Worm (Caenorhabditis elegans) whole organism, L2 larva: ENCODE measurements around the gene fbxl-4.

ENCODE experiments used
- F13H6.1 ChIP-seq: sonication (generic microtip); optimal IDR thresholded peaks from 2 replicates; lab custom pipeline; 2016; ENCODE audit warnings: missing genetic modification characterization, missing compliant biosample characterization
- R02D3.7 ChIP-seq: fragments of 150-350 bp; optimal IDR thresholded peaks from 2 replicates; lab custom pipeline; 2014; ENCODE audit warnings: missing biosample characterization, missing genetic modification characterization
- Y55F3AM.14 ChIP-seq: fragments of 200-800 bp; sonication (Bioruptor generic); optimal IDR thresholded peaks from 2 replicates; lab custom pipeline; 2018; ENCODE audit warnings: mild to moderate bottlenecking, missing genetic modification characterization, missing compliant biosample characterization
- ZK546.5 ChIP-seq: sonication (generic microtip); optimal IDR thresholded peaks from 2 replicates; lab custom pipeline; 2017; ENCODE audit warnings: missing biosample characterization, missing genetic modification characterization
- alr-1 ChIP-seq: fragments of 150-350 bp; optimal IDR thresholded peaks from 2 replicates; lab custom pipeline; 2014; ENCODE audit warnings: missing biosample characterization, missing genetic modification characterization
- aly-2 ChIP-seq: fragments of 150-350 bp; optimal IDR thresholded peaks from 2 replicates; lab custom pipeline; 2014; ENCODE audit warnings: missing biosample characterization, missing genetic modification characterization
- ceh-82 ChIP-seq: fragments of 150-350 bp; optimal IDR thresholded peaks from 2 replicates; lab custom pipeline; 2014; ENCODE audit warnings: missing biosample characterization, missing genetic modification characterization
- crh-2 ChIP-seq: sonication (generic microtip); optimal IDR thresholded peaks from 2 replicates; lab custom pipeline; 2017; ENCODE audit warnings: missing biosample characterization, missing genetic modification characterization
- dmd-4 ChIP-seq: sonication (generic microtip); optimal IDR thresholded peaks from 2 replicates; lab custom pipeline; 2017; ENCODE audit warnings: missing biosample characterization, missing genetic modification characterization
- elt-1 ChIP-seq: fragments of 150-350 bp; optimal IDR thresholded peaks from 2 replicates; lab custom pipeline; 2014; ENCODE audit warnings: missing biosample characterization, missing genetic modification characterization
- elt-3 ChIP-seq: sonication (generic microtip); optimal IDR thresholded peaks from 2 replicates; lab custom pipeline; 2017; ENCODE audit warnings: missing biosample characterization, missing genetic modification characterization
- fos-1 ChIP-seq: fragments of 150-350 bp; optimal IDR thresholded peaks from 2 replicates; lab custom pipeline; 2014; ENCODE audit warnings: missing biosample characterization, missing genetic modification characterization
- gmeb-1 ChIP-seq: fragments of 150-350 bp; optimal IDR thresholded peaks from 2 replicates; lab custom pipeline; 2014; ENCODE audit warnings: missing biosample characterization, missing genetic modification characterization
- lin-11 ChIP-seq: fragments of 150-350 bp; sonication (generic microtip); optimal IDR thresholded peaks from 2 replicates; lab custom pipeline; 2014; ENCODE audit warnings: missing biosample characterization, missing genetic modification characterization, inconsistent platforms, mixed read lengths
- lin-13 ChIP-seq: fragments of 150-350 bp; optimal IDR thresholded peaks from 2 replicates; lab custom pipeline; 2014; ENCODE audit warnings: missing biosample characterization, missing genetic modification reagents, missing genetic modification characterization
- lsy-2 ChIP-seq, 2 experiments: fragments of 150-350 bp in 1 of 2; sonication (generic microtip) in 1 of 2; optimal IDR thresholded peaks; 2 replicates each; lab custom pipeline; 2014 to 2017; ENCODE audit warnings: missing biosample characterization in 2 of 2, missing genetic modification characterization in 2 of 2
- mdl-1 ChIP-seq, 2 experiments: fragments of 150-350 bp in 1 of 2; sonication (generic microtip) in 1 of 2; optimal IDR thresholded peaks; 2 replicates each; lab custom pipeline; 2017; ENCODE audit warnings: missing biosample characterization in 2 of 2, missing genetic modification characterization in 2 of 2
- nhr-10 ChIP-seq: sonication (generic microtip); optimal IDR thresholded peaks from 2 replicates; lab custom pipeline; 2017; ENCODE audit warnings: missing biosample characterization, missing genetic modification characterization
- nhr-11 ChIP-seq: fragments of 150-350 bp; optimal IDR thresholded peaks from 2 replicates; lab custom pipeline; 2014; ENCODE audit warnings: missing biosample characterization, missing genetic modification characterization
- nhr-129 ChIP-seq: fragments of 150-350 bp; optimal IDR thresholded peaks from 2 replicates; lab custom pipeline; 2014; ENCODE audit warnings: missing biosample characterization, missing genetic modification characterization
- nhr-21 ChIP-seq: fragments of 150-350 bp; optimal IDR thresholded peaks from 2 replicates; lab custom pipeline; 2014; ENCODE audit warnings: missing biosample characterization, missing genetic modification characterization
- nhr-23 ChIP-seq: fragments of 150-350 bp; optimal IDR thresholded peaks from 2 replicates; lab custom pipeline; 2014; ENCODE audit warnings: missing biosample characterization, missing genetic modification reagents, missing genetic modification characterization
- nhr-25 ChIP-seq: fragments of 150-350 bp; sonication (generic microtip); optimal IDR thresholded peaks from 3 replicates; lab custom pipeline; 2014; ENCODE audit warnings: missing biosample characterization, missing genetic modification characterization
- nhr-6 ChIP-seq: fragments of 150-350 bp; optimal IDR thresholded peaks from 2 replicates; lab custom pipeline; 2014; ENCODE audit warnings: missing biosample characterization, missing genetic modification characterization
- nhr-77 ChIP-seq: fragments of 150-350 bp; optimal IDR thresholded peaks from 2 replicates; lab custom pipeline; 2014; ENCODE audit warnings: missing biosample characterization, missing genetic modification characterization
- peb-1 ChIP-seq: fragments of 150-350 bp; optimal IDR thresholded peaks from 2 replicates; lab custom pipeline; 2014; ENCODE audit warnings: missing biosample characterization, missing genetic modification characterization
- sem-4 ChIP-seq: fragments of 150-350 bp; optimal IDR thresholded peaks from 2 replicates; lab custom pipeline; 2014; ENCODE audit warnings: missing biosample characterization, missing genetic modification reagents, missing genetic modification characterization
- skn-1 ChIP-seq: sonication (generic microtip); optimal IDR thresholded peaks from 2 replicates; lab custom pipeline; 2017; ENCODE audit warnings: missing biosample characterization, missing genetic modification characterization
- sma-3 ChIP-seq: sonication (generic microtip); optimal IDR thresholded peaks from 2 replicates; lab custom pipeline; 2016; ENCODE audit warnings: missing genetic modification reagents, missing genetic modification characterization, missing compliant biosample characterization
- sma-9 ChIP-seq, 2 experiments: fragments of 150-350 bp in 1 of 2; sonication (generic microtip) in 1 of 2; optimal IDR thresholded peaks; 2 replicates each; lab custom pipeline; 2014 to 2016; ENCODE audit warnings: missing genetic modification characterization in 2 of 2, mild to moderate bottlenecking in 1 of 2, missing biosample characterization in 1 of 2, missing compliant biosample characterization in 1 of 2, missing genetic modification reagents in 1 of 2, moderate library complexity in 1 of 2
- snpc-4 ChIP-seq: fragments of 150-350 bp; optimal IDR thresholded peaks from 2 replicates; lab custom pipeline; 2014; ENCODE audit warnings: missing biosample characterization, missing genetic modification characterization
- unc-55 ChIP-seq: fragments of 150-350 bp; sonication (generic microtip); optimal IDR thresholded peaks from 3 replicates; lab custom pipeline; 2014; ENCODE audit warnings: missing biosample characterization, missing genetic modification reagents, missing genetic modification characterization
- unc-62 ChIP-seq: fragments of 150-350 bp; optimal IDR thresholded peaks from 2 replicates; lab custom pipeline; 2014; ENCODE audit warnings: missing biosample characterization, missing genetic modification reagents, missing genetic modification characterization
- zag-1 ChIP-seq: fragments of 150-350 bp; optimal IDR thresholded peaks from 2 replicates; lab custom pipeline; 2014; ENCODE audit warnings: missing biosample characterization, missing genetic modification characterization
- ztf-1 ChIP-seq: fragments of 200-800 bp; sonication (Bioruptor generic); conservative IDR thresholded peaks from 2 replicates; pipeline ENCODE4 v1.3.6; 2022; ENCODE audit warnings: missing genetic modification characterization, missing compliant biosample characterization
- ztf-11 ChIP-seq: sonication (generic microtip); optimal IDR thresholded peaks from 2 replicates; lab custom pipeline; 2017; ENCODE audit warnings: missing biosample characterization, missing genetic modification characterization
- ztf-4 ChIP-seq: fragments of 150-350 bp; optimal IDR thresholded peaks from 2 replicates; lab custom pipeline; 2014; ENCODE audit warnings: missing biosample characterization, missing genetic modification characterization

fbxl-4 gene

DNA sequence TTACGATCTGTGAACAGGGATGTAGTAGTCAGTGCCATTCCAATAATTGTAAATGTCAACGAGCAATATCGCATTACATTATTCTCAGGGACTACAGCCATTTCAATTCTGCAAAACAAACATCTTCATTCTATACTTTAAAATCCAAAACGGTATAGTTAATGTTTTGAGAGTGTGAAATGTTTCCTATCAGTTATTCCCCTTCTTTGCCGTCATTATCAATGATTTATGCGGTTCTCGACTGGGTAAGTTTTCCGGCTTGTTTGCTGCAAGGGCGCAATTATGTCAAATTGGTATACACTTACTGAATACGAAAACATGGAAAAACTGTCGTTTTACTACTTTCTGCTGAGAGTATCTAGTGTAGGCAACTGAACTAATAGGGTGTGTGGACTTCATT, 14.5 kb downstream of the fbxl-4 start, which contains the start of gene F23G4.1:
Gene F23G4.1, minus strand, starts transcription at position 101 of the 400 bp plus-strand sequence.
- no peak for TF ChIP-seq dmd-4
- no peak for TF ChIP-seq sma-3 (GFP tag; lab: Kevin White, UChicago)
- no peak for TF ChIP-seq nhr-11
- TF ChIP-seq alr-1 (tag; lab: Kevin White, UChicago): no peak
- no peak for TF ChIP-seq elt-1
- TF ChIP-seq nhr-10 (tag; lab: Kevin White, UChicago): no peak
- no peak for TF ChIP-seq lsy-2 (tag; optimal IDR thresholded peaks at IDR 0.05; lab: Kevin White, UChicago)
- no peak for TF ChIP-seq ZK546.5 (tag; lab: Kevin White, UChicago)
- no peak for TF ChIP-seq elt-3 (tag; lab: Kevin White, UChicago)
- TF ChIP-seq nhr-6 (tag; lab: Kevin White, UChicago): no peak
- TF ChIP-seq aly-2 (tag; lab: Kevin White, UChicago): no peak
- TF ChIP-seq skn-1 (tag; lab: Kevin White, UChicago): no peak
- TF ChIP-seq Y55F3AM.14 (GFP tag; lab: Kevin White, UChicago): no peak
- TF ChIP-seq nhr-25 (tag; lab: Kevin White, UChicago): no peak

DNA sequence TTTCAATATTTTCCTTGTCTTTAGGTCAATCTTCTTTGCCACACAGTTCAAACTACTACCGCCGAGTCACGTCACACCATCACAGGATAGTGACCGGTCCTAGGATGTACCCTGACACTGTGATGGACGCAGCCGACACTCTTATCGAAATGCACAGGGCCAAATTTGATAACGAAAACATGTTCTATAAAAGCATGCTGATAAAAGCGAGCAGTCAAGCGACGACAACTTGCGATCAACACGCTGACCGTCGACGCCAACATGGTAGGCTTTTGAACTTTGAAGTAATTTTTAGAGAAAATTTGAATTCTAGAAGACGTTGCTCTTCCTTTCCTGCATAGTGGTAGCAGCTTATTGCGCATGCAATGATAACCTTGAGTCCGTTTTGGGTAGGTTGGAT, 18.4 kb downstream of the fbxl-4 start, which contains the start of gene cpr-6:
Gene cpr-6, plus strand, starts transcription at position 217 of the 400 bp plus-strand sequence.
- no peak for TF ChIP-seq R02D3.7
- TF ChIP-seq zag-1 (tag; lab: Kevin White, UChicago): no peak
- TF ChIP-seq ztf-1 (GFP tag; lab: Robert Waterston, UW): no peak
- TF ChIP-seq lin-13 (GFP tag; lab: Kevin White, UChicago): no peak
- TF ChIP-seq fos-1 (tag; lab: Kevin White, UChicago): peak; percentile 49
- no peak for TF ChIP-seq unc-55 (GFP tag; lab: Kevin White, UChicago)
- no peak for TF ChIP-seq nhr-25 (tag; lab: Kevin White, UChicago)
- TF ChIP-seq snpc-4 (tag; lab: Kevin White, UChicago): no peak
- TF ChIP-seq nhr-21: no peak
- no peak for TF ChIP-seq aly-2 (tag; lab: Kevin White, UChicago)
- TF ChIP-seq Y55F3AM.14 (GFP tag; lab: Kevin White, UChicago): no peak
- TF ChIP-seq mdl-1 (tag; optimal IDR thresholded peaks at IDR 0.05; lab: Kevin White, UChicago): no peak
- peak; percentile 10 for TF ChIP-seq crh-2 (tag; lab: Kevin White, UChicago)
- no peak for TF ChIP-seq dmd-4
- TF ChIP-seq peb-1 (tag; lab: Kevin White, UChicago): no peak
- no peak for TF ChIP-seq ZK546.5 (tag; lab: Kevin White, UChicago)
- TF ChIP-seq skn-1 (tag; lab: Kevin White, UChicago): no peak
- TF ChIP-seq nhr-129 (tag; lab: Kevin White, UChicago): no peak
- no peak for TF ChIP-seq nhr-10 (tag; lab: Kevin White, UChicago)
- TF ChIP-seq sma-9 (GFP tag; optimal IDR thresholded peaks at IDR 0.05; lab: Kevin White, UChicago): peak; percentile 11
- no peak for TF ChIP-seq sma-9 (tag; optimal IDR thresholded peaks at IDR 0.05; lab: Kevin White, UChicago)
- TF ChIP-seq nhr-23 (tag; lab: Kevin White, UChicago): no peak
- no peak for TF ChIP-seq ztf-4 (tag; lab: Kevin White, UChicago)
- no peak for TF ChIP-seq ztf-11 (tag; lab: Kevin White, UChicago)
- TF ChIP-seq sem-4 (tag; lab: Kevin White, UChicago): no peak
- TF ChIP-seq sma-3 (GFP tag; lab: Kevin White, UChicago): no peak
- TF ChIP-seq F13H6.1 (tag; lab: Kevin White, UChicago): peak; percentile 61
- TF ChIP-seq gmeb-1: peak; percentile 8
- TF ChIP-seq ceh-82 (tag; lab: Kevin White, UChicago): no peak
- no peak for TF ChIP-seq unc-62 (GFP tag; lab: Kevin White, UChicago)

DNA sequence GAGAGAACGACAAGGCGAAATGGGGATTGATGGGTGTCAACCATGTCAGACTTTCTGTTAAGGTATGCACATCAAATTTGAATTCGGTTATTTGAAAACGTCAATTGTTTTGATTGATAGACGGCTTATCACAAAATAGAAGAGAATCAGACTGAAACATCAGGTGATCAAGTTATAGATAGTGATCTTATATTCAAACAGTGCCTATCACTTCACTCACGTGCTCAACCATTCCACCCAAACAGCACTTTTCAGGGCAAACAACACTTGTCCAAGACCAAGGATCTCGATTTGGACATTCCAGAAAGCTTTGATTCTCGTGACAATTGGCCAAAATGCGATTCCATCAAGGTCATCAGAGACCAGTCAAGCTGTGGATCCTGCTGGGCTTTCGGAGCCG, 19.0 kb downstream of the fbxl-4 start:
- peak; percentile 49 for TF ChIP-seq sma-9 (GFP tag; optimal IDR thresholded peaks at IDR 0.05; lab: Kevin White, UChicago)
- no peak for TF ChIP-seq sma-9 (tag; optimal IDR thresholded peaks at IDR 0.05; lab: Kevin White, UChicago)
- TF ChIP-seq fos-1 (tag; lab: Kevin White, UChicago): peak; percentile 14
- peak; percentile 11 for TF ChIP-seq F13H6.1 (tag; lab: Kevin White, UChicago)
- no peak for TF ChIP-seq lsy-2 (tag; optimal IDR thresholded peaks at IDR 0.05; lab: Kevin White, UChicago)
- no peak for TF ChIP-seq nhr-77 (tag; lab: Kevin White, UChicago)
- TF ChIP-seq gmeb-1: peak; percentile 43
- no peak for TF ChIP-seq sma-3 (GFP tag; lab: Kevin White, UChicago)

DNA sequence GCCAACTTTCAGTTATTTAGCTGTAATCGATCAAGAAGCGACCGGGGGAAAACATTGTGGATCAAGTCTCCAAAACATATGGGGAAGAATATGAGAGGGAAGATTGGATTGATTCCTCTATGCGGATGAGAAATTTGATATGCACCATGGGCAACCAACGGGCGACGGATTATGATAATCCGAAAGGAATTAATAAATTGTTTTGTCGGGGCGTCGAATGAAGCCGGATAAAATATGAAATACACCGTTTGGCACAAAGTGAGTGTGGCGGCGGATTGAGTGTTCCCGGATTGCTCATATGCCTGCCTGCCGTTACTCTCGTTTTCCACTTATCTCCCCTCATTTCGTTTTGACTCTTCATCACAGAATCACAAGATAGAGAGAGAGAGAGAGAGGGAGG, 20.7 kb downstream of the fbxl-4 start:
- peak; percentile 10 for TF ChIP-seq lin-11 (tag; lab: Kevin White, UChicago)
- no peak for TF ChIP-seq dmd-4
